Worm (Caenorhabditis elegans): Measurements from ENCODE around the gene C44H9.6.

Gene C44H9.6

DNA sequence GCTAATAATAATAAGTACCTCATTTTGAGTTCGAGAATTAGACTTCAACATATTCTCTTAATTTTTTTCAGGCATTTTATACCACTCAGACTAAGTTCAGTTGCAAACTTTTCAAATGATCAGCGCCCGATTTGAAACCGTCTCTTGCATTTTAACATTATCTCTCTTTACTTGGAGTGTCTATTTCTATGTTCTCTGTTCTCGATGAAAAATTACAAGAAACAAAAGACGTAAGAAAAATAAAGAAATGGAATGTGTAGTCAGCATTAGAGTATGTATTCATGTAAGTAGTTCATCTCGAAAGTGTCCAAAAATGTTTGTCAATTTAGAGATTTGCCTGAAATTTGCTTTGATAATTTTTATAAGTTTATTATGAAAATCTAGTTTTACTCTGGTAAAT lies 45.0 kb downstream of the C44H9.6 start, which contains the start of gene ugt-3:
Gene ugt-3, minus strand, starts transcription at position 101 of the 400 bp plus-strand sequence.
- no peak for TF ChIP-seq sma-3 (GFP tag; optimal IDR thresholded peaks at IDR 0.05)
- TF ChIP-seq mdl-1 (tag; optimal IDR thresholded peaks at IDR 0.05): no peak
- no peak for TF ChIP-seq nhr-25 (tag; optimal IDR thresholded peaks at IDR 0.05)
- TF ChIP-seq nhr-23 (tag; optimal IDR thresholded peaks at IDR 0.05): no peak
- TF ChIP-seq unc-55 (GFP tag; optimal IDR thresholded peaks at IDR 0.05): no peak
- no peak for TF ChIP-seq ztf-11 (tag; optimal IDR thresholded peaks at IDR 0.05)
- no peak for TF ChIP-seq egl-27 (tag; optimal IDR thresholded peaks at IDR 0.05)
- no peak for TF ChIP-seq Y55F3AM.14 (GFP tag; optimal IDR thresholded peaks at IDR 0.05)
- TF ChIP-seq dmd-4 (tag; optimal IDR thresholded peaks at IDR 0.05): no peak
- TF ChIP-seq nhr-237 (tag; optimal IDR thresholded peaks at IDR 0.05): no peak

DNA sequence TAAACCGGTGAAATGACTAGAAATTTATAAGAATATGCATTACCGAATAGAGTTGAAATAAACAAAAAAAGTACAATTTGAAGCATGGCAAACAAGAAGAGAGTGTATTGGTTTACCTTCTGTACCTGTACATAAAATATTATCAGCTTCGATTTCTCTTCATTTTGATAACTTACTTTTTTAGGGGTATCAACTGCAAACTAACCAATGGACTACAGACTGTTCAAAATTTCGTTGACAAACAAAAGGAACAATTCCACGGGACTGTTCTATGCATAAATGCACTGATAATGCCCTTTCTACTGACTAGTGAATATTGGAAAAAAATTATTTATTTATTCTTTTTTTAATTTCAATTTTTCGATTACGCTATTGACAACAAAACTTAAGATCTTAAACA lies 47.2 kb downstream of the C44H9.6 start, which contains the start of gene ugt-6:
Gene ugt-6, minus strand, starts transcription at position 233 of the 400 bp plus-strand sequence.
- TF ChIP-seq ztf-1 (GFP tag; conservative IDR thresholded peaks at IDR 0.05): no peak
- TF ChIP-seq lsy-2 (tag; optimal IDR thresholded peaks at IDR 0.05): no peak
- TF ChIP-seq lin-11 (tag; optimal IDR thresholded peaks at IDR 0.05): no peak
- no peak for TF ChIP-seq skn-1 (tag; optimal IDR thresholded peaks at IDR 0.05)
- TF ChIP-seq zag-1 (tag; optimal IDR thresholded peaks at IDR 0.05): no peak
- TF ChIP-seq snpc-4 (tag; optimal IDR thresholded peaks at IDR 0.05): no peak
- TF ChIP-seq peb-1 (tag; optimal IDR thresholded peaks at IDR 0.05): no peak
- no peak for TF ChIP-seq nhr-10 (tag; optimal IDR thresholded peaks at IDR 0.05)
- no peak for TF ChIP-seq nhr-25 (tag; optimal IDR thresholded peaks at IDR 0.05)
- TF ChIP-seq Y55F3AM.14 (GFP tag; optimal IDR thresholded peaks at IDR 0.05): no peak
- TF ChIP-seq nhr-237 (tag; optimal IDR thresholded peaks at IDR 0.05): no peak
- no peak for TF ChIP-seq ceh-82 (tag; optimal IDR thresholded peaks at IDR 0.05)
- TF ChIP-seq ama-1 (optimal IDR thresholded peaks at IDR 0.05): no peak
- no peak for TF ChIP-seq unc-39 (tag; optimal IDR thresholded peaks at IDR 0.05)

DNA sequence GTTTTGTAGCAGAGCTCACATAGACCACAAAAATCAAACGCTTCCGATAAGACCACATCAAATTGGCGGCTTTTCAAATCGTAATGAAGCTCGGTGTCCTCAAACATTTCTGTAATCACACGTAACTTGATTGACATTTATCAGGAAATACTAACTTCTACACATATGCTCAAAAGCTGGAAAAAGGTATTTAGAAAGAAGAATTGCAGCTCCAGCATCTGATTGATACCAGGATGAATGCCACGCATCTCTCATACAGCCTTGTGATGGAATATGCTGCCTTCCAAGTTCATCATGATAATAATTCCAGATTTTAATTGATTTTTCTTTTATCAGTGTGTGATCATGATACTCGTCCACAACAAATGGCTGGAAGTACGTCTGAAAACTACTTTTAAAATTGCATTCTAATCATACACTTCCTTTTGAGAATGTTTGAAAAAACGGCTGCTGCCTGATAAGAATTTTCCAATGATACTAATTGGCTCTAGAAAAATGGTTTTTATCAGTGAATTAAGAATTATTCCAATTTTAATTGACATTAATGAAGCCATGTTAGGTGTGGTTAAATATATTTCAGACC lies 48.1 kb downstream of the C44H9.6 start:
- TF ChIP-seq mdl-1 (tag; optimal IDR thresholded peaks at IDR 0.05) (no peak), nhr-6 (tag; optimal IDR thresholded peaks at IDR 0.05) (no peak)

DNA sequence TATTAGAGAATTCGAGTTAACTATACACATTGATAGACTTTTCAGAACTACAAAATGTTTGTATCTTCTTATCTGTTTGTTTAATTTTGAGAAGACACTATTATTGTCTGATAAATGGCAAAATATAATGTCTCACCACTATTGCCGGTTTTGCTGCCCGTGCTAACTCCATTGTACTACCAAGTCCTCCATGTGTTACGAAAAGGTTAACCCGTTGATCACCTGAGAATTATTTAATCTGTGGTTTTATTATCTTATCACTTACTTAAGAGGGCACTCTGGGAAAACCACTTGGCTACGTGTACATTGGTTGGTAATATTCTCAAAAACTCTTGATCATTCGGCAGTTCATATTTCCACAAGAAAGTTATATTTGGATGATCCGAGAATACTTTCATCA lies 49.2 kb downstream of the C44H9.6 start:
- no peak for TF ChIP-seq unc-55 (GFP tag; optimal IDR thresholded peaks at IDR 0.05)
- TF ChIP-seq fos-1 (tag; optimal IDR thresholded peaks at IDR 0.05): no peak
- TF ChIP-seq ama-1 (optimal IDR thresholded peaks at IDR 0.05): no peak

DNA sequence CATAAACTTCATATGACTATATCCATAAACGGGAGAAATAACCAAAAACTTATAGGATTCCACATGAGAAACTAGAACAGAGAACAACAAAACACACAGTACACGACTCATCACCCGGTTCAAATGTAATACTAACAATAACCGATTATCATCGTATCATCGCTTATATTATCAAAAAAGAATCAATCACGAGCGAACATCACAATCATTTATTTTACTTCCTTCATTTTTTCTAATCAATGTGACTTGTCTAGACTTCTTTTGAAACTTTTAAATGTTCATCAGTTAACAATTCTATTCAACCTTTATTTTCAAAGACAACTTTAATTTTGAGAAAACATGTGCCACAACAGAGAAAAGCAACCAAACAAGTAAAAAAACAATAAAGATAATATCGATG lies 50.0 kb downstream of the C44H9.6 start, which contains the start of gene ugt-4:
Gene ugt-4, minus strand, starts transcription at position 141 of the 400 bp plus-strand sequence.
- TF ChIP-seq sma-3 (GFP tag; optimal IDR thresholded peaks at IDR 0.05) (no peak), sma-9 (GFP tag; optimal IDR thresholded peaks at IDR 0.05) (peak; percentile 3), sma-9 (tag; optimal IDR thresholded peaks at IDR 0.05) (no peak), fos-1 (tag; optimal IDR thresholded peaks at IDR 0.05) (peak; percentile 12)

DNA sequence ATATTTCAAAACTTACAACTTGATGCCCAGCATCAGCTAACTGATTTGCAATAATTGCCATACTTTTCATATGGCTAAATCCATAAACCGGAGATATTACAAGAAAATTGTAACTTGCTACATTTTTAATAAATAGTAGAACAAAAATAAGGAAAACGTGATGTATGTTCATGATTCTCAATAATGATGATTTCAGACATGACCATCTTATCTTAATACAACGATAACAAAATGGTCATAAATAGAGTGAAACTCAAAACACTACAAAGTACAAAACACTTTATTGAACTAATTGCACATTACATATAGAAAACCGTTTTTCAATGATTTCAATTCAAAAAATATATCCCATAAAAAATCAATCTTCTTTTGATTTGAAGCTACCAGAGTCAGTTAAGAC lies 52.4 kb downstream of the C44H9.6 start, which contains the start of gene ugt-5:
Gene ugt-5, minus strand, starts transcription at position 214 of the 400 bp plus-strand sequence.
- TF ChIP-seq skn-1 (tag; optimal IDR thresholded peaks at IDR 0.05): peak; percentile 78
- TF ChIP-seq fos-1 (tag; optimal IDR thresholded peaks at IDR 0.05): peak; percentile 8
- TF ChIP-seq nhr-12 (tag; optimal IDR thresholded peaks at IDR 0.05): no peak
- no peak for TF ChIP-seq mbf-1 (tag; optimal IDR thresholded peaks at IDR 0.05)
- no peak for TF ChIP-seq crh-2 (tag; optimal IDR thresholded peaks at IDR 0.05)
- no peak for TF ChIP-seq sma-3 (GFP tag; optimal IDR thresholded peaks at IDR 0.05)
- no peak for TF ChIP-seq ztf-4 (tag; optimal IDR thresholded peaks at IDR 0.05)
- TF ChIP-seq peb-1 (tag; optimal IDR thresholded peaks at IDR 0.05): no peak
